Worm (Caenorhabditis elegans) whole organism, early embryonic: ENCODE results near the gene ZK616.65.

Experiments used
- aly-1 ChIP-seq: sonication (generic microtip); optimal IDR thresholded peaks from 2 replicates; lab custom pipeline; 2016; ENCODE audit warnings: missing genetic modification characterization, missing compliant biosample characterization
- ama-1 ChIP-seq: fragments of 150-350 bp; optimal IDR thresholded peaks from 2 replicates; lab custom pipeline; 2014
- ceh-13 ChIP-seq: fragments of 200-800 bp; sonication (Bioruptor generic); optimal IDR thresholded peaks from 2 replicates; lab custom pipeline; 2018; ENCODE audit warnings: mild to moderate bottlenecking, missing genetic modification characterization, missing compliant biosample characterization
- ceh-36 ChIP-seq: sonication (generic microtip); optimal IDR thresholded peaks from 2 replicates; lab custom pipeline; 2016; ENCODE audit warnings: missing genetic modification characterization, inconsistent platforms, missing compliant biosample characterization
- ets-7 ChIP-seq: sonication (generic microtip); optimal IDR thresholded peaks from 2 replicates; lab custom pipeline; 2016; ENCODE audit warnings: missing genotype, missing genetic modification characterization, missing compliant biosample characterization
- flt-1 ChIP-seq: fragments of 200-800 bp; sonication (Bioruptor generic); IDR thresholded peaks from 2 replicates; pipeline ENCODE4 v1.3.6; 2022; ENCODE audit warnings: missing genetic modification characterization, missing compliant biosample characterization
- hmg-4 ChIP-seq: fragments of 200-800 bp; sonication (Bioruptor generic); optimal IDR thresholded peaks from 2 replicates; lab custom pipeline; 2018; ENCODE audit warnings: mild to moderate bottlenecking, missing genetic modification characterization, missing compliant biosample characterization
- pes-1 ChIP-seq: fragments of 200-800 bp; sonication (Bioruptor generic); IDR thresholded peaks from 2 replicates; pipeline ENCODE4 v1.3.6; 2022; ENCODE audit warnings: missing genetic modification reagents, missing genetic modification characterization, missing compliant biosample characterization
- scrt-1 ChIP-seq: fragments of 200-800 bp; sonication (Bioruptor generic); IDR thresholded peaks from 2 replicates; pipeline ENCODE4 v1.3.6; 2022; ENCODE audit warnings: missing genetic modification characterization, missing compliant biosample characterization
- sea-1 ChIP-seq: fragments of 200-800 bp; sonication (Bioruptor generic); conservative IDR thresholded peaks from 2 replicates; pipeline ENCODE4 v1.3.6; 2022; ENCODE audit warnings: missing genetic modification characterization, missing compliant biosample characterization

ce11 chrIV:5411641-5412337 lies 769 bp upstream of the ZK616.65 start, which contains the start of gene ZK616.8:
- TF ChIP-seq flt-1 (GFP tag; lab: Robert Waterston, UW) (no peak), ama-1 (no peak), pes-1 (GFP tag; lab: Robert Waterston, UW) (no peak), hmg-4 (GFP tag; lab: Kevin White, UChicago) (no peak), sea-1 (GFP tag; lab: Robert Waterston, UW) (no peak), ceh-36 (tag; lab: Kevin White, UChicago) (no peak), ets-7 (no peak), aly-1 (tag; lab: Kevin White, UChicago) (no peak), scrt-1 (GFP tag; lab: Robert Waterston, UW) (no peak), ceh-13 (GFP tag; lab: Kevin White, UChicago) (no peak)
